Fruit fly (Drosophila melanogaster): ENCODE data around the gene CG5026.

CG5026 gene

dm6 chr3L:8956669-8957068, 11.7 kb upstream of the CG5026 start, which contains the start of gene mRpL12 (continued):
- TF ChIP-seq Med (GFP tag) (peak; percentile 80), pita (GFP tag; optimal IDR thresholded peaks at IDR 0.05) (no peak), CG11456 (GFP tag; IDR thresholded peaks at IDR 0.05) (no peak), CG9817 (tag; optimal IDR thresholded peaks at IDR 0.05) (no peak), Xbp1 (GFP tag; optimal IDR thresholded peaks at IDR 0.05) (no peak), CG11696 (GFP tag; IDR thresholded peaks at IDR 0.05) (no peak), D19A (tag; optimal IDR thresholded peaks at IDR 0.05) (no peak), CG7786 (GFP tag; optimal IDR thresholded peaks at IDR 0.05) (no peak), ERR (GFP tag; optimal IDR thresholded peaks at IDR 0.05) (no peak), amos (GFP tag; IDR thresholded peaks at IDR 0.05; ENCODE audit: partially characterized antibody) (peak; percentile 25; the same call in 1 of the 2 replicates), sug (tag; optimal IDR thresholded peaks at IDR 0.05) (no peak), unc-4 (GFP tag; IDR thresholded peaks at IDR 0.05; ENCODE audit: partially characterized antibody) (0 out of 2 replicates have a peak, but pooled peaks have one; percentile 20), CG13287 (GFP tag; IDR thresholded peaks at IDR 0.05; ENCODE audit: partially characterized antibody) (peak; percentile 49), rib (GFP tag; IDR thresholded peaks at IDR 0.05) (no peak), Lpt (GFP tag; optimal IDR thresholded peaks at IDR 0.05) (no peak), knrl (GFP tag; IDR thresholded peaks at IDR 0.05; ENCODE audit: partially characterized antibody) (no peak), Hr51 (GFP tag; optimal IDR thresholded peaks at IDR 0.05) (no peak), sima (GFP tag; optimal IDR thresholded peaks at IDR 0.05) (no peak), gem (tag; optimal IDR thresholded peaks at IDR 0.05) (no peak), bab2 (GFP tag; optimal IDR thresholded peaks at IDR 0.05) (no peak), CG3726 (GFP tag; IDR thresholded peaks at IDR 0.05) (no peak), CG15696 (tag; optimal IDR thresholded peaks at IDR 0.05) (no peak), Six4 (GFP tag; optimal IDR thresholded peaks at IDR 0.05) (no peak), Meics (GFP tag; optimal IDR thresholded peaks at IDR 0.05) (no peak), fru (optimal IDR thresholded peaks at IDR 0.05) (no peak), CG8089 (GFP tag; optimal IDR thresholded peaks at IDR 0.05) (no peak), Oli (tag; optimal IDR thresholded peaks at IDR 0.05) (peak; percentile 24), CG4617 (GFP tag; optimal IDR thresholded peaks at IDR 0.05; ENCODE audit: borderline replicate concordance) (peak; percentile 42), CG12942 (GFP tag; optimal IDR thresholded peaks at IDR 0.05) (no peak), CG14014 (GFP tag; IDR thresholded peaks at IDR 0.05) (no peak), Nf-YB (GFP tag; optimal IDR thresholded peaks at IDR 0.05) (no peak), CHES-1-like (GFP tag; optimal IDR thresholded peaks at IDR 0.05) (no peak), CG15011 (GFP tag; optimal IDR thresholded peaks at IDR 0.05) (no peak), CG12769 (tag; optimal IDR thresholded peaks at IDR 0.05) (no peak), Hmr (GFP tag; optimal IDR thresholded peaks at IDR 0.05) (no peak), CG17568 (GFP tag; optimal IDR thresholded peaks at IDR 0.05) (no peak), H15 (GFP tag; IDR thresholded peaks at IDR 0.05) (no peak), wor (GFP tag; IDR thresholded peaks at IDR 0.05) (no peak), CG13123 (GFP tag; optimal IDR thresholded peaks at IDR 0.05) (no peak), Pdp1 (GFP tag; optimal IDR thresholded peaks at IDR 0.05) (peak in 1 of 2 experiments; percentile 98), CG6254 (GFP tag; optimal IDR thresholded peaks at IDR 0.05) (no peak), CG15073 (GFP tag; optimal IDR thresholded peaks at IDR 0.05) (no peak), CG18619 (GFP tag; optimal IDR thresholded peaks at IDR 0.05) (no peak), CG16813 (GFP tag; IDR thresholded peaks at IDR 0.05; ENCODE audit: partially characterized antibody) (peak; percentile 30; the same call in 1 of the 3 replicates), NC2α (GFP tag; optimal IDR thresholded peaks at IDR 0.05) (no peak), fd64A (GFP tag; optimal IDR thresholded peaks at IDR 0.05) (no peak), Bgb (GFP tag; IDR thresholded peaks at IDR 0.05; ENCODE audit: partially characterized antibody) (peak; percentile 23; the same call in 1 of the 2 replicates), Scr (GFP tag; IDR thresholded peaks at IDR 0.05; ENCODE audit: partially characterized antibody) (peak; percentile 31; the same call in 1 of the 2 replicates), tx (GFP tag; optimal IDR thresholded peaks at IDR 0.05) (no peak), esg (GFP tag; conservative IDR thresholded peaks at IDR 0.05) (no peak)
